Fruit fly (Drosophila melanogaster): Measurements from ENCODE around the gene Cnx14D.
A peak's percentile ranks its signal among the peaks of the same experiment; 100 is the strongest.

The Cnx14D gene

DNA sequence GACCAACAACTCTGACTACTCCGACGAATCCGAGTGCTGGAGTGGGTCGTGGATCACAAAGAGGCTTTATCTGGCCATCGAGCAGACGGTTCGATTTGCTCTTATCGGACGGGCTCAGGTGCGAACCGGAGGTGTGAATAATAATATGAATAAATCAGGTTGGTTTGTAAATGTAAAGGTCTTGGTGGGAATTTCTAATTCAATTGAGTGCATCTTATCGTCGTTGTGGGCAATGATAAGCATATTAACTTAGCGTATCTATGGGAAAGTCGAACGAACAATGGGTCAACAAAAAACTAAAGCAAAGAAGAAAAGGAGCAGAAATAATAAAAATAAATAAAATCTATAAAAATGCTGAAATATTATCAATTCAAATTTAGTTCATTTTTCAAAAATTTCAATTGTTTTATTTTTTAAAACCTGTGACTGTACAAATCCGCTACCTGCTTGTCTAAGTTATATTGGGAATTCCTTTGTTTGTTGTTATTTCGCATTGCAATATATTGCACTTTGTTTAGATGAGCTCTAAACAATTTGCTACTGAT lies 15.7 kb upstream of the Cnx14D start, which contains the start of gene CG9903:
Gene CG9903 (minus strand): TSS at position 51 of the 545 bp plus-strand sequence.
- TF ChIP-seq CG8301 (tag; optimal IDR thresholded peaks at IDR 0.05): no peak
- TF ChIP-seq CG32121 (GFP tag; IDR thresholded peaks at IDR 0.05): no peak
- no peak for TF ChIP-seq CG13204 (GFP tag; optimal IDR thresholded peaks at IDR 0.05)
- TF ChIP-seq EcR (GFP tag; optimal IDR thresholded peaks at IDR 0.05): no peak
- no peak for TF ChIP-seq fd96Ca (GFP tag; IDR thresholded peaks at IDR 0.05)
- no peak for TF ChIP-seq gl (tag; optimal IDR thresholded peaks at IDR 0.05)
- TF ChIP-seq Snoo (tag; optimal IDR thresholded peaks at IDR 0.05): no peak

dm6 chrX:16533046-16533496 lies 7.9 kb upstream of the Cnx14D start, which contains the start of gene para:
TSS of gene para (minus strand) at chrX:16533096.
- TF ChIP-seq EcR (GFP tag; optimal IDR thresholded peaks at IDR 0.05) (no peak), CG14655 (GFP tag; optimal IDR thresholded peaks at IDR 0.05) (no peak), rn (GFP tag; IDR thresholded peaks at IDR 0.05) (no peak), D1 (tag; optimal IDR thresholded peaks at IDR 0.05) (no peak), CG12605 (GFP tag; IDR thresholded peaks at IDR 0.05) (no peak), CG32121 (GFP tag; IDR thresholded peaks at IDR 0.05) (no peak), CG9948 (tag; optimal IDR thresholded peaks at IDR 0.05) (no peak), gl (tag; optimal IDR thresholded peaks at IDR 0.05) (no peak), CG8301 (tag; optimal IDR thresholded peaks at IDR 0.05) (no peak), CG13204 (GFP tag; optimal IDR thresholded peaks at IDR 0.05) (no peak)

dm6 chrX:16527203-16527602 lies 2.0 kb upstream of the Cnx14D start:
- TF ChIP-seq CG13204 (GFP tag; optimal IDR thresholded peaks at IDR 0.05) (no peak), Pif1B (GFP tag; optimal IDR thresholded peaks at IDR 0.05) (no peak), CG12605 (GFP tag; IDR thresholded peaks at IDR 0.05) (no peak), CG17806 (tag; optimal IDR thresholded peaks at IDR 0.05) (no peak)

DNA sequence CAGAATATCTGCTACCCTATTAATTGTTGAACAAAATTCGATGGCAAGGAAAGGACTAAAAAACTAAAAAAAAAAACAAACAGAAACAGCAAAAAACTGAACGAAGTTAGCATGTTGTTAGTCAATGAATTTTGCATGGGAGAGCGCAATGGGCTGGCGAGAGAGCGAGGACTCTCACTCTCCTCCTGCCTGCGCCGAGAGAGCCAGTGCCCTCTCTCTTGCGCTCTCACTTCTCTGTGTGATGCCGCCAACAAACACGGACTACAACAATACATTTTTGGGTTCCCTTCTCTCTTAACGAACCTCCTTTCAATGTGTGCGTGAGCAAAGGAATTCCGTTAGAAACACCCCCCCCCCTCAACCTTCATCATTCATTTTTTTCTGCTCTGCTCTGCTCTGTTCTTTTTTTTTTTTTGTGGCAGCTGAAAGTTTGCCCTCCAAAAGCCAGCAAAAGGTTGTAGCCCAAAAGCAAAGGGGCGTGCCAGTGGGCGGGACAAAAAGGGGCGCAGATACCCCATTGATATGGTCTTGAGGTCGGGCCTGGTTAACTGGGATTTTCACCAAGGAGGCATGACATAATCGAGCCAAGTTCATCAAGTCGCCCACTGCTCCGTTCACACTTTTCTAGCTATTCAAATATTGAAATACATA lies 994 bp upstream of the Cnx14D start:
- TF ChIP-seq CG9948 (tag; optimal IDR thresholded peaks at IDR 0.05) (no peak), CG4496 (GFP tag; IDR thresholded peaks at IDR 0.05) (0 out of 3 replicates have a peak, but pooled peaks have one; percentile 29)

DNA sequence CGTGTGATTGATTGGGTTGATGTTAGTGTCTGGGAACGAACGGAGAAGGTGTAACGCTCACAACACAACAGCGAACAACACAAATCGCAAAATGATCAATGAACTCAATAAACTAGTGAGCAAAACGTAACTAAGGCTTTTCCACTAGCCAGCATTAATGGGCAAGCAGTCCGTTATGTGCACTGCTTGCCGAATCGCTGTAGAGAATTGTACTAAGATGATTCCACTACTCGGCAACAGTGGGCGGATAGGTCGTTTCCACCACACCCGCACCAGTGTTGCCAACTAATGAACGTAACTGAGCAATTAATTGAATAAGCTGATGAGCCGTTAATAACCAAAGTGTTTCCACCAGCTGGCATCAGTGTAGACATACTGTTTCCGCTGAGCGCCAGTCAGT lies 40.7 kb downstream of the Cnx14D start:
- no peak for TF ChIP-seq Snoo (tag; optimal IDR thresholded peaks at IDR 0.05)
- no peak for TF ChIP-seq EcR (GFP tag; optimal IDR thresholded peaks at IDR 0.05)
- no peak for TF ChIP-seq Pif1A (GFP tag; optimal IDR thresholded peaks at IDR 0.05)
- no peak for TF ChIP-seq Ets98B (GFP tag; IDR thresholded peaks at IDR 0.05)
- TF ChIP-seq D1 (tag; optimal IDR thresholded peaks at IDR 0.05): no peak
- TF ChIP-seq CG15710 (tag; optimal IDR thresholded peaks at IDR 0.05): no peak
- TF ChIP-seq gl (tag; optimal IDR thresholded peaks at IDR 0.05): no peak
- no peak for TF ChIP-seq CG13204 (GFP tag; optimal IDR thresholded peaks at IDR 0.05)
- no peak for TF ChIP-seq CG9948 (tag; optimal IDR thresholded peaks at IDR 0.05)
- TF ChIP-seq CG4496 (GFP tag; IDR thresholded peaks at IDR 0.05): no peak
- TF ChIP-seq CG12605 (GFP tag; IDR thresholded peaks at IDR 0.05): no peak
- no peak for TF ChIP-seq CG14655 (GFP tag; optimal IDR thresholded peaks at IDR 0.05)
- TF ChIP-seq CG10348 (GFP tag; IDR thresholded peaks at IDR 0.05): no peak

Measured in whole organism, pupa.